Fruit fly (Drosophila melanogaster): ENCODE data around the gene TfIIFalpha.

DNA sequence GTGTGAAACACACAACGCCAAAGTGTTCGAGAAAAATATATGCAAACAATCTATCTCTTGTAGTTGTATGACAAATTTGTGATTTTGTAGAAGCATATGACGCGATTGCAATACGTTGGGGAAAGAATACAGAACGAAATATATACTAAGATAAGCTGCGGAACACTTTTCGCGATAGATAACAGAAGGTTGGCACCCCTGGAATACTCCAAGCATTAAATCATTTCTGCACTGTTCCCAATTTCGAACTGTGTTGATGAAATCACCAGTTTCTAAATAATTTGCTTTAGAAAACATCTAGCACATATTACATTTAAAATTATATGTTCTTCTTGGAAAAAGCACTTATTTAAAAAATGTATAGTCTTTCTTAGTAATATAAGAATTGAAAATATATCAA is 25.9 kb upstream of the TfIIFalpha start:
- TF ChIP-seq h (optimal IDR thresholded peaks at IDR 0.05) (no peak), ttk (optimal IDR thresholded peaks at IDR 0.05) (no peak), insv (optimal IDR thresholded peaks at IDR 0.05) (no peak), psq (optimal IDR thresholded peaks at IDR 0.05) (no peak), Sin3A (optimal IDR thresholded peaks at IDR 0.05) (no peak)
